Worm (Caenorhabditis elegans) whole organism, late embryonic: ENCODE measurements around the gene C29F5.1.

ENCODE experiments used
- K02D7.2 ChIP-seq: sonication (generic microtip); optimal IDR thresholded peaks from 2 replicates; lab custom pipeline; 2017; ENCODE audit warnings: mild to moderate bottlenecking, missing genetic modification characterization, missing compliant biosample characterization
- ceh-2 ChIP-seq: sonication (generic microtip); optimal IDR thresholded peaks from 2 replicates; lab custom pipeline; 2016; ENCODE audit warnings: missing genotype, missing genetic modification characterization, missing compliant biosample characterization
- pha-4 ChIP-seq: fragments of 150-350 bp; optimal IDR thresholded peaks from 2 replicates; lab custom pipeline; 2018; ENCODE audit warnings: missing biosample characterization, missing genetic modification reagents, missing genetic modification characterization
- pqm-1 ChIP-seq: sonication (generic microtip); optimal IDR thresholded peaks from 2 replicates; lab custom pipeline; 2016; ENCODE audit warnings: missing genetic modification characterization, missing compliant biosample characterization

- TF ChIP-seq K02D7.2 = no peak
- TF ChIP-seq pqm-1 (tag; lab: Kevin White, UChicago) = peak; percentile 58
- no peak for TF ChIP-seq pha-4
- no peak for TF ChIP-seq ceh-2 (tag; lab: Kevin White, UChicago)
Observed at ce11 chrII:6327317-6327716, 24.0 kb downstream of the C29F5.1 start.
